Fruit fly (Drosophila melanogaster): Measurements from ENCODE around the gene Sfmbt.

- no peak for TF ChIP-seq fd102C (GFP tag; optimal IDR thresholded peaks at IDR 0.05)
- no peak for TF ChIP-seq ranshi (GFP tag; IDR thresholded peaks at IDR 0.05)
- TF ChIP-seq tna (GFP tag; IDR thresholded peaks at IDR 0.05; ENCODE audit: partially characterized antibody): no peak
- no peak for TF ChIP-seq Lpt (GFP tag; optimal IDR thresholded peaks at IDR 0.05)
- TF ChIP-seq CG12219 (GFP tag; optimal IDR thresholded peaks at IDR 0.05): no peak
- no peak for TF ChIP-seq Hr39 (optimal IDR thresholded peaks at IDR 0.05)
- TF ChIP-seq pzg (GFP tag; optimal IDR thresholded peaks at IDR 0.05): no peak
- TF ChIP-seq CG9817 (tag; optimal IDR thresholded peaks at IDR 0.05): no peak
These were observed 18.1 kb downstream of the Sfmbt start, which contains the start of gene Pk34A for dm6 chr2L:13158510-13158909.
